Worm (Caenorhabditis elegans) whole organism, early embryonic: ENCODE measurements around the gene F46H6.5.

Experiments used
- aly-1 ChIP-seq: sonication (generic microtip); optimal IDR thresholded peaks from 2 replicates; lab custom pipeline; 2016; ENCODE audit warnings: missing genetic modification characterization, missing compliant biosample characterization
- ama-1 ChIP-seq: fragments of 150-350 bp; optimal IDR thresholded peaks from 2 replicates; lab custom pipeline; 2014
- ets-7 ChIP-seq: sonication (generic microtip); optimal IDR thresholded peaks from 2 replicates; lab custom pipeline; 2016; ENCODE audit warnings: missing genotype, missing genetic modification characterization, missing compliant biosample characterization
- flt-1 ChIP-seq: fragments of 200-800 bp; sonication (Bioruptor generic); IDR thresholded peaks from 2 replicates; pipeline ENCODE4 v1.3.6; 2022; ENCODE audit warnings: missing genetic modification characterization, missing compliant biosample characterization
- hmbx-1 ChIP-seq: sonication (generic microtip); optimal IDR thresholded peaks from 2 replicates; lab custom pipeline; 2016; ENCODE audit warnings: mild to moderate bottlenecking, missing genetic modification characterization, missing compliant biosample characterization
- hmg-4 ChIP-seq: fragments of 200-800 bp; sonication (Bioruptor generic); optimal IDR thresholded peaks from 2 replicates; lab custom pipeline; 2018; ENCODE audit warnings: mild to moderate bottlenecking, missing genetic modification characterization, missing compliant biosample characterization
- hnd-1 ChIP-seq: sonication (generic microtip); optimal IDR thresholded peaks from 2 replicates; lab custom pipeline; 2016; ENCODE audit warnings: missing genetic modification characterization, missing compliant biosample characterization
- pes-1 ChIP-seq: fragments of 200-800 bp; sonication (Bioruptor generic); IDR thresholded peaks from 2 replicates; pipeline ENCODE4 v1.3.6; 2022; ENCODE audit warnings: missing genetic modification reagents, missing genetic modification characterization, missing compliant biosample characterization
- scrt-1 ChIP-seq: fragments of 200-800 bp; sonication (Bioruptor generic); IDR thresholded peaks from 2 replicates; pipeline ENCODE4 v1.3.6; 2022; ENCODE audit warnings: missing genetic modification characterization, missing compliant biosample characterization
- sea-1 ChIP-seq: fragments of 200-800 bp; sonication (Bioruptor generic); conservative IDR thresholded peaks from 2 replicates; pipeline ENCODE4 v1.3.6; 2022; ENCODE audit warnings: missing genetic modification characterization, missing compliant biosample characterization
- tbx-11 ChIP-seq: fragments of 200-800 bp; sonication (Bioruptor generic); IDR thresholded peaks from 2 replicates; pipeline ENCODE4 v1.3.6; 2022; ENCODE audit warnings: missing genetic modification characterization, missing compliant biosample characterization
- tbx-37 ChIP-seq: fragments of 200-800 bp; sonication (Bioruptor generic); conservative IDR thresholded peaks from 2 replicates; pipeline ENCODE4 v1.3.6; 2022; ENCODE audit warnings: missing genetic modification reagents, missing genetic modification characterization, missing compliant biosample characterization
- tra-4 ChIP-seq: sonication (generic microtip); optimal IDR thresholded peaks from 2 replicates; lab custom pipeline; 2017; ENCODE audit warnings: missing genetic modification characterization, missing compliant biosample characterization

ce11 chrX:4462390-4462789 lies 29.6 kb downstream of the F46H6.5 start, which contains the start of gene atg-16.1:
- TF ChIP-seq ama-1 (lab: Kevin White, UChicago) = no peak
- TF ChIP-seq tbx-11 (GFP tag; lab: Robert Waterston, UW) = no peak
- no peak for TF ChIP-seq ets-7 (tag; lab: Kevin White, UChicago)
- no peak for TF ChIP-seq tra-4
- TF ChIP-seq hmbx-1 (tag; lab: Kevin White, UChicago) = no peak
- no peak for TF ChIP-seq aly-1
- TF ChIP-seq hmg-4 = no peak
- no peak for TF ChIP-seq pes-1 (GFP tag; lab: Robert Waterston, UW)
- no peak for TF ChIP-seq scrt-1 (GFP tag; lab: Robert Waterston, UW)
- no peak for TF ChIP-seq sea-1 (GFP tag; lab: Robert Waterston, UW)
- no peak for TF ChIP-seq tbx-37 (GFP tag; lab: Robert Waterston, UW)
- TF ChIP-seq flt-1 (GFP tag; lab: Robert Waterston, UW) = no peak
- no peak for TF ChIP-seq hnd-1 (tag; lab: Kevin White, UChicago)
